Worm (Caenorhabditis elegans): ENCODE measurements around the gene Y57E12B.1.

Y57E12B.1 gene

DNA sequence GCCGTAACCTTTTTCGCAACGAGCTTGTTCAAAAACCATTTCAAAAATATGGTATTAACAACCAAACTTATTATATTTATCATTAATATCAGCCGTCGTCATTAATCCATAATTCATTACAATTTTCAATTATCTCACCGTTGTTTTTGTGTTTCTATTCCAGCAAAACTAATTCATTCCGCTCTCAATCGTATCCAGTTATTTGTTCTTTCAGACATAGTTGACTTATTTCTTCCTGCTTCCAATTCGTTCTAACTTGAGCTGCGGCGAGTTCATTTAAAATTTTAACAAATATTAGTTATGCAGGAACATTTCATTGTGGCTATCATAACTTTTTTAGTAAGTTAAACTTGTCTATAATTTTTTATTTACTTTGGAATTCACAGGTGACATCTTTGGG, 27.7 kb downstream of the Y57E12B.1 start, which contains the start of gene srx-16:
Gene srx-16, plus strand, starts transcription at position 301 of the 400 bp plus-strand sequence.
- TF ChIP-seq unc-62 (GFP tag; optimal IDR thresholded peaks at IDR 0.05 in 1 of 2): peak in 1 of 2 experiments; percentile 32
- TF ChIP-seq unc-62 (tag; optimal IDR thresholded peaks at IDR 0.05): no peak
- TF ChIP-seq pha-4 (GFP tag; IDR thresholded peaks at IDR 0.05): no peak
- no peak for TF ChIP-seq pha-4 (tag; optimal IDR thresholded peaks at IDR 0.05)

DNA sequence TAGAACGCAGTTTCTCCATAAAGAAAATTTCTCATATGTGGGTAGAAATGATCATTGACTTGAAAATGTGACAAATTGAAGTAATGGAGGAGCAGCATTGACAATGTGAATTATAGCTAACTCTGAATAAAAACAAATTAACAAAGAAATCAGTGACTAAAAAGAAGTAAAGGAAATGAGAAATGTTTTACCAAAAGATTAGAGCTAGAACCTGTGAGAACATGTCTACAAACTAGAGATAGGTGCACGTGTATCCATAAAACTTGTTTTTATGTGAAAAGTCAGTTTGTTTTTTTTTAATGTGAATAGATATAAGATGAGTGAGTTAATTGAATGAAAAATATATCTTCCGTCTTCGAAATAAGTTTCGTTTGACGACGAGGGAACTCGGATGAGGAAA, 30.7 kb downstream of the Y57E12B.1 start, which contains the start of gene sre-12:
Gene sre-12, minus strand, starts transcription at position 101 of the 400 bp plus-strand sequence.
- no peak for TF ChIP-seq dpl-1 (GFP tag; optimal IDR thresholded peaks at IDR 0.05)
- TF ChIP-seq nhr-41 (GFP tag; IDR thresholded peaks at IDR 0.05): no peak
- TF ChIP-seq dmd-8 (GFP tag; IDR thresholded peaks at IDR 0.05): no peak
- TF ChIP-seq Y5F2A.4 (GFP tag; optimal IDR thresholded peaks at IDR 0.05): no peak
- no peak for TF ChIP-seq unc-39 (tag; optimal IDR thresholded peaks at IDR 0.05)
- no peak for TF ChIP-seq mxl-2 (GFP tag; conservative IDR thresholded peaks at IDR 0.05)
- TF ChIP-seq saeg-2 (GFP tag; IDR thresholded peaks at IDR 0.05): no peak
- TF ChIP-seq lir-3 (tag; optimal IDR thresholded peaks at IDR 0.05): no peak
- no peak for TF ChIP-seq nhr-48 (tag; optimal IDR thresholded peaks at IDR 0.05)
- no peak for TF ChIP-seq ceh-62 (tag; optimal IDR thresholded peaks at IDR 0.05)
- TF ChIP-seq Y75B8A.6 (GFP tag; IDR thresholded peaks at IDR 0.05): no peak
- TF ChIP-seq T20F7.1 (GFP tag; optimal IDR thresholded peaks at IDR 0.05): no peak
- no peak for TF ChIP-seq rbr-2 (tag; optimal IDR thresholded peaks at IDR 0.05)
- no peak for TF ChIP-seq mep-1 (tag; optimal IDR thresholded peaks at IDR 0.05)
- no peak for TF ChIP-seq nhr-237 (tag; optimal IDR thresholded peaks at IDR 0.05)
- no peak for TF ChIP-seq lin-38 (GFP tag; IDR thresholded peaks at IDR 0.05)
- TF ChIP-seq nhr-77 (tag; optimal IDR thresholded peaks at IDR 0.05): no peak
- TF ChIP-seq spr-1 (tag; optimal IDR thresholded peaks at IDR 0.05): no peak
- TF ChIP-seq ceh-82 (tag; optimal IDR thresholded peaks at IDR 0.05): no peak

DNA sequence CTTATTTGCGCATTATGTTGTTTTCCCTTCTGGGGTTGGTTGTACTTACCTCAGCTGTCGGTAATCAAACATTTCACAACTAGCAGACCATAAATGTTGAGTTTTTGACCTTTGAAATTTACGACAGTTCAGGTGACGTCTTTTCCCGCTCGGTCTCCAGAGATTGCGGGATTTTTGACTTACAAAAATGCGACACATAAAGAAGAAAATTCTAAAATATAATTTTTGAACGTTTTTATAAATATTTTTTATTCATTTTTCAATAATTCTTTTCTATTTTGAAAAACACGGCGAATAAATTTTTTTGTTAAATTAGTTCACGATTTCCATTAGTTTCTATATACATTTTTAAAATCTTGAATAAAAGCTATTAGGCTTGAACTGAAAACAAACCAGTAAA, 34.5 kb downstream of the Y57E12B.1 start, which contains the start of gene nhr-161:
Gene nhr-161, minus strand, starts transcription at position 101 of the 400 bp plus-strand sequence.
- no peak for TF ChIP-seq ceh-82 (tag; optimal IDR thresholded peaks at IDR 0.05)
- TF ChIP-seq pqm-1 (tag; optimal IDR thresholded peaks at IDR 0.05): no peak
- no peak for TF ChIP-seq lsy-2 (tag; optimal IDR thresholded peaks at IDR 0.05)
- TF ChIP-seq daf-8 (GFP tag; IDR thresholded peaks at IDR 0.05): no peak
- no peak for TF ChIP-seq mep-1 (tag; optimal IDR thresholded peaks at IDR 0.05)
- TF ChIP-seq aly-2 (tag; optimal IDR thresholded peaks at IDR 0.05): no peak

DNA sequence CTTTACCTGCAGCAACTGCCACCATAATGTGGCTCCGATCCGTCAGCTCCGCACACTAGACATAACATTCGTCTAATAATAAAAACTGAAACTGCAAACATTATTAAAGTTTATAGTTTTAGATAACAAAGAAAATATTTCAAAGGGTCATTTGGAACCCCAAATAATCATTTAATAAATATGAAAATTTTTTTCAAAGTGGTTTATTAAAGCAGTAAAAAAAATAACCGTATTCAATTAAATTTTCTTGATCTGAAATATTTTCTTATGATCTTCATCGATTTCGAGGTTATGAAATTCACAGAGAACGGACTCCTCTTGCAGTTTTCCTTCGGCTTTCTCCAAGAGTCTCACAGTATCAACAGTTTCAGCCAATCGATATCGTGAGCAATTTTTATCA, 37.6 kb downstream of the Y57E12B.1 start, which contains the start of gene nhr-163:
Gene nhr-163, minus strand, starts transcription at position 101 of the 400 bp plus-strand sequence.
- TF ChIP-seq spr-3 (GFP tag; optimal IDR thresholded peaks at IDR 0.05) (no peak), nhr-25 (tag; optimal IDR thresholded peaks at IDR 0.05; ENCODE audit: borderline replicate concordance, insufficient read depth) (no peak), lin-38 (GFP tag; IDR thresholded peaks at IDR 0.05) (no peak), unc-39 (tag; optimal IDR thresholded peaks at IDR 0.05) (no peak), nhr-77 (tag; optimal IDR thresholded peaks at IDR 0.05) (no peak), nhr-10 (tag; optimal IDR thresholded peaks at IDR 0.05) (no peak), snpc-1.2 (GFP tag; IDR thresholded peaks at IDR 0.05) (no peak), skn-1 (tag; optimal IDR thresholded peaks at IDR 0.05) (no peak), gei-8 (GFP tag; optimal IDR thresholded peaks at IDR 0.05) (no peak), dmd-8 (GFP tag; IDR thresholded peaks at IDR 0.05) (no peak), dmd-6 (GFP tag; IDR thresholded peaks at IDR 0.05) (no peak), lin-39 (tag; optimal IDR thresholded peaks at IDR 0.05) (no peak), lin-1 (GFP tag; IDR thresholded peaks at IDR 0.05) (no peak), lin-13 (GFP tag; optimal IDR thresholded peaks at IDR 0.05) (no peak)

All from whole organism, L4 larva.